Worm (Caenorhabditis elegans) whole organism, L1 larva: ENCODE measurements around the gene ZK856.5.
A peak's percentile ranks its signal among the peaks of the same experiment; 100 is the strongest.

Experiments
- aha-1 ChIP-seq: fragments of 150-350 bp; optimal IDR thresholded peaks from 2 replicates; lab custom pipeline; 2014; ENCODE audit warnings: missing biosample characterization, missing genetic modification characterization
- blmp-1 ChIP-seq: fragments of 150-350 bp; optimal IDR thresholded peaks from 2 replicates; lab custom pipeline; 2014; ENCODE audit warnings: missing biosample characterization, missing genetic modification characterization
- ceh-82 ChIP-seq, 3 experiments: fragments of 150-350 bp in 1 of 3; sonication (generic microtip) in 2 of 3; optimal IDR thresholded peaks; 2 replicates each; lab custom pipeline; 2014 to 2017; ENCODE audit warnings: missing biosample characterization in 3 of 3, missing genetic modification characterization in 3 of 3
- ceh-90 ChIP-seq: sonication (generic microtip); optimal IDR thresholded peaks from 2 replicates; lab custom pipeline; 2016; ENCODE audit warnings: missing genetic modification characterization, missing compliant biosample characterization
- dsc-1 ChIP-seq: sonication (generic microtip); optimal IDR thresholded peaks from 2 replicates; lab custom pipeline; 2016; ENCODE audit warnings: mild to moderate bottlenecking, missing genetic modification characterization, missing compliant biosample characterization
- efl-1 ChIP-seq, 4 experiments: fragments of 150-350 bp; optimal IDR thresholded peaks in 3 of 4; peaks in 1 of 4; 1 replicate in 1 of 4; 2 replicates in 3 of 4; lab custom pipeline; 2014; ENCODE audit warnings: missing biosample characterization in 2 of 4, missing genetic modification characterization in 2 of 4, missing genetic modification reagents in 2 of 4
- egl-27 ChIP-seq, 2 experiments: fragments of 150-350 bp in 1 of 2; sonication (generic microtip); optimal IDR thresholded peaks; 3 replicates each; lab custom pipeline; 2017 to 2018; ENCODE audit warnings: missing biosample characterization in 2 of 2, missing genetic modification characterization in 2 of 2, missing genetic modification reagents in 2 of 2
- elt-2 ChIP-seq: sonication (generic microtip); optimal IDR thresholded peaks from 2 replicates; lab custom pipeline; 2016; ENCODE audit warnings: missing genetic modification characterization, mild to moderate bottlenecking, inconsistent platforms, missing compliant biosample characterization, missing genetic modification reagents
- ets-5 ChIP-seq: fragments of 200-800 bp; sonication (Bioruptor generic); IDR thresholded peaks from 2 replicates; pipeline ENCODE4 v1.3.6; 2022; ENCODE audit warnings: missing genetic modification characterization, missing compliant biosample characterization
- fkh-10 ChIP-seq: sonication (generic microtip); optimal IDR thresholded peaks from 2 replicates; lab custom pipeline; 2017; ENCODE audit warnings: missing biosample characterization, missing genetic modification reagents, missing genetic modification characterization
- fkh-4 ChIP-seq: sonication (generic microtip); optimal IDR thresholded peaks from 2 replicates; lab custom pipeline; 2016; ENCODE audit warnings: missing compliant biosample characterization, missing genetic modification characterization, borderline replicate concordance
- fos-1 ChIP-seq: fragments of 150-350 bp; optimal IDR thresholded peaks from 2 replicates; lab custom pipeline; 2014; ENCODE audit warnings: missing biosample characterization, missing genetic modification characterization
- grh-1 ChIP-seq: fragments of 200-800 bp; sonication (Bioruptor generic); IDR thresholded peaks from 2 replicates; pipeline ENCODE4 v1.3.6; 2022; ENCODE audit warnings: missing genetic modification reagents, missing genetic modification characterization, missing compliant biosample characterization
- hlh-17 ChIP-seq: fragments of 200-800 bp; sonication (Bioruptor generic); optimal IDR thresholded peaks from 2 replicates; lab custom pipeline; 2018; ENCODE audit warnings: missing genetic modification characterization, mild to moderate bottlenecking, missing compliant biosample characterization, moderate library complexity, borderline replicate concordance
- lin-35 ChIP-seq, 2 experiments: fragments of 150-350 bp; optimal IDR thresholded peaks; 2 replicates each; lab custom pipeline; 2014; ENCODE audit warnings: missing biosample characterization in 2 of 2, missing genetic modification characterization in 2 of 2, missing genetic modification reagents in 2 of 2
- lin-39 ChIP-seq: fragments of 150-350 bp; optimal IDR thresholded peaks from 2 replicates; lab custom pipeline; 2014; ENCODE audit warnings: missing biosample characterization, missing genetic modification reagents, missing genetic modification characterization
- lir-3 ChIP-seq: sonication (generic microtip); optimal IDR thresholded peaks from 2 replicates; lab custom pipeline; 2016; ENCODE audit warnings: mild to moderate bottlenecking, missing genetic modification characterization, moderate library complexity, missing compliant biosample characterization; ENCODE audit not compliant: poor library complexity
- lsy-2 ChIP-seq, 2 experiments: fragments of 150-350 bp; optimal IDR thresholded peaks; 2 replicates each; lab custom pipeline; 2014; ENCODE audit warnings: missing biosample characterization in 2 of 2, missing genetic modification characterization in 2 of 2
- mab-9 ChIP-seq: fragments of 200-800 bp; sonication (Bioruptor generic); IDR thresholded peaks from 2 replicates; pipeline ENCODE4 v1.3.6; 2022; ENCODE audit warnings: missing genetic modification reagents, missing genetic modification characterization, missing compliant biosample characterization
- mep-1 ChIP-seq: fragments of 150-350 bp; optimal IDR thresholded peaks from 2 replicates; lab custom pipeline; 2014; ENCODE audit warnings: missing biosample characterization, missing genetic modification characterization
- nhr-19 ChIP-seq: fragments of 200-800 bp; sonication (Bioruptor generic); conservative IDR thresholded peaks from 2 replicates; pipeline ENCODE4 v1.3.6; 2022; ENCODE audit warnings: missing genetic modification characterization, missing compliant biosample characterization
- nhr-237 ChIP-seq: fragments of 150-350 bp; optimal IDR thresholded peaks from 2 replicates; lab custom pipeline; 2014; ENCODE audit warnings: missing biosample characterization, missing genetic modification characterization
- nhr-28 ChIP-seq: fragments of 150-350 bp; optimal IDR thresholded peaks from 2 replicates; lab custom pipeline; 2014; ENCODE audit warnings: missing biosample characterization, missing genetic modification characterization
- nhr-71 ChIP-seq: sonication (generic microtip); optimal IDR thresholded peaks from 2 replicates; lab custom pipeline; 2016; ENCODE audit warnings: mild to moderate bottlenecking, missing genetic modification characterization, moderate library complexity, missing compliant biosample characterization
- nhr-77 ChIP-seq: fragments of 150-350 bp; optimal IDR thresholded peaks from 2 replicates; lab custom pipeline; 2014; ENCODE audit warnings: missing biosample characterization, missing genetic modification characterization
- nhr-84 ChIP-seq: sonication (generic microtip); optimal IDR thresholded peaks from 2 replicates; lab custom pipeline; 2017; ENCODE audit warnings: missing biosample characterization, missing genetic modification characterization
- nhr-85 ChIP-seq: sonication (generic microtip); peaks from one replicate; lab custom pipeline; 2016; ENCODE audit warnings: missing genetic modification characterization, inconsistent platforms, missing compliant biosample characterization
- pag-3 ChIP-seq: sonication (generic microtip); optimal IDR thresholded peaks from 2 replicates; lab custom pipeline; 2017; ENCODE audit warnings: missing genetic modification characterization, mild to moderate bottlenecking, missing compliant biosample characterization, antibody characterized with exemption, borderline replicate concordance; ENCODE audit not compliant: insufficient read depth
- pax-3 ChIP-seq: fragments of 200-800 bp; sonication (Bioruptor generic); optimal IDR thresholded peaks from 2 replicates; lab custom pipeline; 2018; ENCODE audit warnings: mild to moderate bottlenecking, missing genetic modification characterization, moderate library complexity, missing compliant biosample characterization
- snu-23 ChIP-seq: sonication (generic microtip); optimal IDR thresholded peaks from 2 replicates; lab custom pipeline; 2016; ENCODE audit warnings: missing genetic modification characterization, missing compliant biosample characterization
- tlp-1 ChIP-seq: fragments of 150-350 bp; optimal IDR thresholded peaks from 2 replicates; lab custom pipeline; 2014; ENCODE audit warnings: missing biosample characterization, missing genetic modification characterization
- unc-62 ChIP-seq: fragments of 150-350 bp; optimal IDR thresholded peaks from 2 replicates; lab custom pipeline; 2014; ENCODE audit warnings: missing biosample characterization, missing genetic modification reagents, missing genetic modification characterization
- vab-15 ChIP-seq: sonication (generic microtip); optimal IDR thresholded peaks from 2 replicates; lab custom pipeline; 2017; ENCODE audit warnings: missing genotype, mild to moderate bottlenecking, missing genetic modification characterization, missing compliant biosample characterization
- zip-4 ChIP-seq: fragments of 200-800 bp; sonication (Bioruptor generic); optimal IDR thresholded peaks from 2 replicates; lab custom pipeline; 2018; ENCODE audit warnings: mild to moderate bottlenecking, missing genetic modification characterization, moderate library complexity, missing compliant biosample characterization

ZK856.5 gene

DNA sequence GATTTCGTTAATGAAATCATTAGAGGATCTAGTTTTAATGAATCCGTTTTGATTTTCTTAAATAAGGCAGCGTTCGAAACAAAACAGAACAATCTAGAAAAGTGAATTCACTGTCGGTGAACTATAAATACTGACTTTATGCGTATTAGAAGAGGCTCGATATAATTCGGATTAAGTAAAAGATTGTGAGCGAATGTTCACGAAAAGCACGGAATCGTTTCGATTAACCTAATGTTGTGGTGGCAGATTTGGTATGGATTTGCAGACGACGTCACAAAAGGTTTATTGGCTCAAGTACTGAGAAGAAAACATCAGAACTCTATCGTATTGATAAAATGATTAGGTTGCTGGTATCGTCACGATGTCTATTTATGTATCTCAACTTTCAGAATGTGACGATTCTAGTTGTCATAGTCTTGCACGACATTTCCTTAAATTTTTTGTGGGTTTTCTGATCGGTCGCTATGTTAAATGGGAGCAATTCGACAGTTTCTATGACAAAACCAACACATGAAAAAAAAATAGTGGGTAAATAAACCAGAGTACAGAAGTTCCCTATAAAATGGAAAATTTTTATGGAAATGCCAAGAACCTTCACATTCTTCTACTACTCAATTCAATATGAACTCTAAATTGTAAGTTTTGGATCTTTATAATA, 39.4 kb upstream of the ZK856.5 start, which contains the start of the genes pyt-1 and fipr-7:
Gene pyt-1 (minus strand): TSS at position 101 of the 658 bp plus-strand sequence.
Gene fipr-7 (plus strand): TSS at position 608 of the 658 bp plus-strand sequence.
- TF ChIP-seq blmp-1 (no peak), elt-2 (tag; lab: Kevin White, UChicago) (no peak), pag-3 (no peak), dsc-1 (tag; lab: Kevin White, UChicago) (peak; percentile 61), efl-1 (optimal IDR thresholded peaks at IDR 0.05; lab: Kevin White, UChicago) (no peak), efl-1 (GFP tag; optimal IDR thresholded peaks at IDR 0.05 in 1 of 2; lab: Kevin White, UChicago) (no peak)
- TF ChIP-seq, all 84 proteins: peak for 1

DNA sequence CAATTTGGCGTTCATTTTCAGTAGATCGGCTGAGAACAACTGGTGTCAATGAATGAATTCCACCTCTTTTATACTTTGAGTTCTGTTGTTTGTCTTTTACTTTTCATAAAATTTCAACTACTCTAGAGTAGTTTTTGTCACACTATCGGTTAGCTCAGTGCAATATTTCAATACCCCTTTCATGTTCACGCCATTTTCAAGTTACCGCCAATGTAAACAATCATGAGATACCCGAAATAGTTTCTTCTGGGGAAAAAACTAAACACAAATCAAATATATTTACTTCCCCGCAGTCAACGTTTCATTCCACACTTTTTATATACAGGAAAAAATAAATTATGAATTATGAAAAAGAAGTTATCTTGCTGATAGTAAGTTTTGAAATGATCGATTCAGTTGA, 38.4 kb upstream of the ZK856.5 start, which contains the start of gene fipr-4:
Gene fipr-4 (minus strand): TSS at position 101 of the 400 bp plus-strand sequence.
- TF ChIP-seq vab-15 (tag; lab: Kevin White, UChicago) (no peak), fos-1 (no peak), fkh-10 (GFP tag; lab: Kevin White, UChicago) (no peak), aha-1 (no peak), nhr-237 (tag; lab: Kevin White, UChicago) (no peak), lin-35 (GFP tag; optimal IDR thresholded peaks at IDR 0.05; lab: Kevin White, UChicago) (no peak), pag-3 (no peak), unc-62 (GFP tag; lab: Kevin White, UChicago) (no peak), nhr-84 (no peak), zip-4 (no peak), lin-39 (no peak), lsy-2 (tag; optimal IDR thresholded peaks at IDR 0.05; lab: Kevin White, UChicago) (no peak), ets-5 (GFP tag; lab: Robert Waterston, UW) (no peak), pax-3 (no peak), snu-23 (GFP tag; lab: Kevin White, UChicago) (no peak)

DNA sequence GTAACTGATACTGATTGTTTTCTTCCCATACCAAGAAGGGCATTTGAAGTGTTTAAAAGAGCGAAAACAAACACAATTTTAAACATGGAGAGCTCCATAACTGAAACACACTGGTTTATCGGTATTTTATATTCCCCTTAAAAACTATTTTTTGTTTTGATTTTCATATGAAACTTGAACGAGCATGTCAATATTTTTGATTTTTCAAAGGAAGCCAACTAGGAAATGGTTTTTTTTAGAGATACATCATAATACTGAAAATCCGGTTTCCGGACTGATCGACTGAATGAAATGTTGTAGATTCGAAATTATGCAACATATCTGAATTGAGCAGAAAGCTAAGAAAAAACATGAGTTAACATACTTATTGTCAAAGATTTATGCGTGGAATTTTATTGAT, 37.4 kb upstream of the ZK856.5 start, which contains the start of gene ttr-19:
Gene ttr-19 (minus strand): TSS at position 101 of the 400 bp plus-strand sequence.
- TF ChIP-seq nhr-71 (tag; lab: Kevin White, UChicago), result no peak
- no peak for TF ChIP-seq fkh-10 (GFP tag; lab: Kevin White, UChicago)
- no peak for TF ChIP-seq pax-3
- TF ChIP-seq lir-3 (tag; lab: Kevin White, UChicago), result no peak

DNA sequence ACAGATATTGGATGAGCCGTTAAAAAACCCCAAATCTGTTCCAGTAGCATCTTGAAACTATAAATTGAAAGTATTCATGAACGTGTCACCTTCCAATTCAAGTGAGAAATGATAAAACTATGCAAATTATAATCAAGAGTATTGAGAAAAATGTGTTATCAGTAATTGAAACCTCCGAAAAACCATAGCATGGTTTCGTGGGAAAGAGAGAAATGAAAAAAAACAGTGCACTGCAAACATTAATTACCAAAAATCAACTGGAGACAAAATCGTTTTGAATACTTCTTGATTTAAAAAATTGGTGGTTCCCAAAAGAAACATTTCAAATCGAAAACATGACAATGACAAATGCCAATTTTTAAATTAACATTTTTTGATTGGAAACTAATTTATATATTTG, 35.7 kb upstream of the ZK856.5 start, which contains the start of gene daf-36:
Gene daf-36 (minus strand): TSS at position 101 of the 400 bp plus-strand sequence.
- no peak for TF ChIP-seq hlh-17 (GFP tag; lab: Kevin White, UChicago)
- no peak for TF ChIP-seq grh-1 (GFP tag; lab: Robert Waterston, UW)
- no peak for TF ChIP-seq nhr-28 (tag; lab: Kevin White, UChicago)

DNA sequence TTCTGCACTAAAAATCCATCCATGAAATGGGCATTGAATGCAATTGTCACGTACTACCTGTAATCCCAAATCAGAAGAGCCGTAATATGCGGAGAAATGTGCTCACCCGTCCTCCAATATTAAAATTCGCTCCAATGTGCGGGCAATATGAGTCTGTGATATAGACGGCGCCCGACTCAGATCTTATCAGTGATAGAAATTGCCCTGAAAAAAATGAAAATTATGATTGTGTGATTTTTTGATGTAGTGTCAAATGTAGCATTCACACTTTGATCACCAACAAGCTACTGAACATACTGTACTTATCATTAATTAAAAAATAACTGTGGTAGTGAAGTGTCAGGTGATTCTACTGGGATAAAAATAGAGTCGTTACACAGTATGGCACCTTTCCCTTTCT, 34.7 kb upstream of the ZK856.5 start:
- TF ChIP-seq egl-27 (tag; optimal IDR thresholded peaks at IDR 0.05; lab: Kevin White, UChicago) (no peak), elt-2 (tag; lab: Kevin White, UChicago) (peak; percentile 2)

DNA sequence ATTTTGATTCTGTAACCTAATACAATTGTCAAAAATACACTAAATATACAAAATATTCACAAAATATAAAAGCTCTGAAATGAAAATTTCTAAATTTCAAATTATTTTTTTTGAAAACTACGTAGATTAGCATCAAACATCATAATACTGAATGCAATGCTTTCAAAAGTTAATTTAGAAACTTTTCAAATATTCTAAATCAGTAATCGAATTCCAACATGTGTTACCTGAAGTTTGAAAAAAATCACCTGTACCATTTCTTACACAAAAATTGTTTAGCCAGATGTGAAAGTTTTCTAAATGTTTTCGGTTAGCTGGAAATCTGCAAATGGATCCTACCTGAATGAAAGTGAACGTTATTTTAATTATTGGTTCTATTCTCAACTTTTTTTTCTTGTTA, 32.1 kb upstream of the ZK856.5 start, which contains the start of gene C12D8.20:
Gene C12D8.20 (plus strand): TSS at position 301 of the 400 bp plus-strand sequence.
- TF ChIP-seq nhr-19 (GFP tag; lab: Robert Waterston, UW) (no peak), nhr-85 (tag; lab: Kevin White, UChicago) (no peak), mab-9 (GFP tag; lab: Robert Waterston, UW) (no peak), lin-35 (GFP tag; optimal IDR thresholded peaks at IDR 0.05; lab: Kevin White, UChicago) (no peak), ceh-82 (tag; optimal IDR thresholded peaks at IDR 0.05; lab: Kevin White, UChicago) (no peak), pax-3 (no peak), nhr-77 (tag; lab: Kevin White, UChicago) (no peak), blmp-1 (no peak), tlp-1 (tag; lab: Kevin White, UChicago) (no peak), ceh-90 (tag; lab: Kevin White, UChicago) (no peak), mep-1 (tag; lab: Kevin White, UChicago) (no peak), fkh-4 (tag; lab: Kevin White, UChicago) (no peak)
